Worm (Caenorhabditis elegans): ENCODE results near the gene ire-1.

ire-1 gene

DNA sequence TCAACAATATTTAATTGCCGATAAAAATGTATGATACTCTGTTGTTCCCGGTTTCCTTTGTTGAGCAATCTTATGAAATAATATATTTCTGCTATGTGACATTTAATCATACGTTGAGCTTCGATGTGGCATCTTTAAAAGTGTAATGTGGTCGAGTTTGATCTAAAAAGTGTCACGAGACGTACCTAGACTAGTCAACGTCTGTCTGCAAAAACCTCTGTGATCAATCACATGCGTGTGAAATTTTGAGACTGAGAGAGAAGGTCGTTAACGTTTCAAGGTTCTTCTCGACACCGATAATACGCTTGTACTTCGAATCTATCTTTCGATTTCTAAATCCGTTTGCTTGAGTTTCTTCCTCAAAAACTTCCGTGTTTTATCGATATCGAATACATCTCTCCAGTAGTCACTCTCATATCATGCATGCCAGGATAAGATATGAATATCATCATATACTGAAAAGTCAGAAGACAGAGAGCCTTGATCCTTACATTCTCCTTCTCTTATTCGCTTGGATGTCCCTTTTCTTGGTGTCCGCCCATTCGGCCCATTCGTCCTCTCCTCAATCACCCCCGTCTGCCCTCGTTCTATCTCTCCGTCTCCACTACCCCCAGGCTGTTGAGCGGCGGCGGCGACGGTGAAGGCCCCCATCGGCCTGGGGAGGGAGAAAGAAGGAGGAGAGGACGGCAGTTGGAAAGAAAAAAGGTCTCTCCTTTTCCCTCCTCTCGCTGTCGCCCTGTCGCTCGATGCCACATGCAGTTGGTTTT is 3.7 kb upstream of the ire-1 start (continued):
- TF ChIP-seq cebp-1 (GFP tag; IDR thresholded peaks at IDR 0.05) (peak; percentile 95), cebp-1 (tag; optimal IDR thresholded peaks at IDR 0.05) (peak; percentile 93), mxl-1 (tag; optimal IDR thresholded peaks at IDR 0.05) (no peak), T26A5.8 (tag; optimal IDR thresholded peaks at IDR 0.05) (no peak), F22D6.2 (tag; optimal IDR thresholded peaks at IDR 0.05) (no peak), ceh-40 (GFP tag; IDR thresholded peaks at IDR 0.05) (peak; percentile 55; the same call in 1 of the 2 replicates), tbp1 (GFP tag; optimal IDR thresholded peaks at IDR 0.05) (peak; percentile 11), nhr-90 (tag; optimal IDR thresholded peaks at IDR 0.05) (no peak), ZK185.1 (tag; optimal IDR thresholded peaks at IDR 0.05; ENCODE audit: poor library complexity, severe bottlenecking) (no peak), nhr-120 (GFP tag; IDR thresholded peaks at IDR 0.05) (no peak), snpc-3.4 (tag; optimal IDR thresholded peaks at IDR 0.05) (no peak), B0019.2 (GFP tag; conservative IDR thresholded peaks at IDR 0.05) (no peak), aptf-2 (GFP tag; conservative IDR thresholded peaks at IDR 0.05) (no peak), athp-1 (tag; optimal IDR thresholded peaks at IDR 0.05) (no peak), bed-2 (GFP tag; IDR thresholded peaks at IDR 0.05) (no peak), F33H1.4 (GFP tag; IDR thresholded peaks at IDR 0.05) (no peak), aptf-3 (GFP tag; IDR thresholded peaks at IDR 0.05) (0 out of 2 replicates have a peak, but pooled peaks have one; percentile 40), attf-6 (GFP tag; IDR thresholded peaks at IDR 0.05) (no peak), zfh-2 (GFP tag; conservative IDR thresholded peaks at IDR 0.05) (peak; percentile 99), Y53F4B.3 (GFP tag; IDR thresholded peaks at IDR 0.05) (no peak), T07F8.4 (tag; optimal IDR thresholded peaks at IDR 0.05) (no peak), tbx-9 (tag; optimal IDR thresholded peaks at IDR 0.05; ENCODE audit: borderline replicate concordance) (no peak), efl-1 (GFP tag; optimal IDR thresholded peaks at IDR 0.05) (no peak), repo-1 (tag; optimal IDR thresholded peaks at IDR 0.05) (peak; percentile 28), Y95B8A.8 (GFP tag; IDR thresholded peaks at IDR 0.05) (no peak), nhr-80 (tag; optimal IDR thresholded peaks at IDR 0.05) (peak; percentile 37), ztf-6 (GFP tag; IDR thresholded peaks at IDR 0.05) (no peak), egl-44 (GFP tag; IDR thresholded peaks at IDR 0.05) (0 out of 2 replicates have a peak, but pooled peaks have one; percentile 10), Y56A3A.18 (GFP tag; IDR thresholded peaks at IDR 0.05) (no peak), tlf-1 (GFP tag; optimal IDR thresholded peaks at IDR 0.05) (no peak), ceh-79 (tag; optimal IDR thresholded peaks at IDR 0.05) (no peak), ekl-4 (GFP tag; IDR thresholded peaks at IDR 0.05) (no peak), madf-3 (GFP tag; IDR thresholded peaks at IDR 0.05) (no peak), lsy-27 (tag; optimal IDR thresholded peaks at IDR 0.05; ENCODE audit: borderline replicate concordance, insufficient read depth) (no peak), F49E8.2 (tag; optimal IDR thresholded peaks at IDR 0.05; ENCODE audit: insufficient read depth) (no peak), rpc-1 (optimal IDR thresholded peaks at IDR 0.05) (no peak), rpc-1 (tag; optimal IDR thresholded peaks at IDR 0.05) (no peak), nfyb-1 (GFP tag; IDR thresholded peaks at IDR 0.05) (no peak), C17E4.6 (GFP tag; IDR thresholded peaks at IDR 0.05) (no peak), madf-8 (GFP tag; conservative IDR thresholded peaks at IDR 0.05) (no peak), ccch-3 (GFP tag; optimal IDR thresholded peaks at IDR 0.05) (no peak), pbrm-1 (GFP tag; IDR thresholded peaks at IDR 0.05) (no peak), F57A8.1 (GFP tag; optimal IDR thresholded peaks at IDR 0.05) (no peak)

All from whole organism, young adult.